Fruit fly (Drosophila melanogaster): Measurements from ENCODE around the gene LysP.

The LysP gene

DNA sequence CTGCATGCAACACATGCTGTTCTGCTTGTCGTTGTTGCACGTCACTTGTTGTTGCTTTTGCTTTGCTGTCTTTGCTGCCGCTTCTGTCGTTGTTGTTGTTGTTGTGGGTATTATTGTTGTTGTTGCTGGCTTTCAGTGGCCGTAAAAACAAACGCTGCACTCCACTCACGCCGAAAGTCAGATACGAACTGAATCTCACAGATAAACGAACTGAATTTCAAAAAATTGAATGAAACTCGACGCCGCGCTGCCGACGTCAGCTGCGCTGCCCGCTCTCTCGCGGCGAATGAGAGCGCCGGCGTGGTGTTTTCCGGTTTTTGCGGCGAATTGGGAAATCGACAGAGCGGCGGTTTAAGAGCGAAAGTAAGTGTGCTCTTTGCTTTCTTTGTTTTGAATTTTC, 41.4 kb downstream of the LysP start, which contains the start of gene bab2 (continued):
- TF ChIP-seq Taf1 (GFP tag; IDR thresholded peaks at IDR 0.05) (no peak), CG1603 (tag; optimal IDR thresholded peaks at IDR 0.05) (peak; percentile 16), abd-A (tag; optimal IDR thresholded peaks at IDR 0.05) (peak; percentile 15), CG10209 (GFP tag; optimal IDR thresholded peaks at IDR 0.05) (no peak), HLHmδ (GFP tag; optimal IDR thresholded peaks at IDR 0.05) (peak; percentile 81), lov (optimal IDR thresholded peaks at IDR 0.05) (no peak), lov (GFP tag; IDR thresholded peaks at IDR 0.05) (peak; percentile 70; the same call in 2 of the 3 replicates), Dad (GFP tag; optimal IDR thresholded peaks at IDR 0.05) (no peak), zen2 (GFP tag; IDR thresholded peaks at IDR 0.05; ENCODE audit: partially characterized antibody) (peak; percentile 29; the same call in 2 of the 3 replicates), CG14441 (GFP tag; IDR thresholded peaks at IDR 0.05) (no peak), NC2β (GFP tag; optimal IDR thresholded peaks at IDR 0.05) (peak; percentile 25), zfh1 (GFP tag; IDR thresholded peaks at IDR 0.05) (0 out of 3 replicates have a peak, but pooled peaks have one; percentile 19), CG2889 (GFP tag; IDR thresholded peaks at IDR 0.05) (no peak), rib (GFP tag; IDR thresholded peaks at IDR 0.05) (peak; percentile 40; the same call in 1 of the 2 replicates), al (GFP tag; IDR thresholded peaks at IDR 0.05) (no peak), CG6175 (GFP tag; IDR thresholded peaks at IDR 0.05) (no peak), oc (tag; optimal IDR thresholded peaks at IDR 0.05) (peak; percentile 63), BEAF-32 (GFP tag; optimal IDR thresholded peaks at IDR 0.05) (no peak), crc (GFP tag; optimal IDR thresholded peaks at IDR 0.05) (no peak), CG17385 (GFP tag; optimal IDR thresholded peaks at IDR 0.05) (peak; percentile 41), HHEX (GFP tag; optimal IDR thresholded peaks at IDR 0.05) (no peak), so (GFP tag; IDR thresholded peaks at IDR 0.05) (peak; percentile 58; the same call in 1 of the 3 replicates), hkb (optimal IDR thresholded peaks at IDR 0.05) (no peak), hkb (GFP tag; IDR thresholded peaks at IDR 0.05) (0 out of 2 replicates have a peak, but pooled peaks have one; percentile 33), CG12942 (GFP tag; optimal IDR thresholded peaks at IDR 0.05) (no peak), Blimp-1 (GFP tag; optimal IDR thresholded peaks at IDR 0.05) (peak; percentile 5), YL-1 (GFP tag; optimal IDR thresholded peaks at IDR 0.05) (no peak), Ets65A (GFP tag) (peak; percentile 26), lbe (GFP tag; optimal IDR thresholded peaks at IDR 0.05) (no peak), pb (GFP tag; optimal IDR thresholded peaks at IDR 0.05) (peak; percentile 9), Atf-2 (GFP tag; optimal IDR thresholded peaks at IDR 0.05) (no peak), ato (GFP tag; IDR thresholded peaks at IDR 0.05; ENCODE audit: partially characterized antibody) (peak; percentile 29; the same call in 1 of the 2 replicates), CoRest (tag; optimal IDR thresholded peaks at IDR 0.05) (no peak), CG7963 (GFP tag; IDR thresholded peaks at IDR 0.05; ENCODE audit: partially characterized antibody) (peak; percentile 11; the same call in 1 of the 3 replicates), Max (GFP tag; optimal IDR thresholded peaks at IDR 0.05) (no peak), Doc3 (GFP tag; IDR thresholded peaks at IDR 0.05; ENCODE audit: partially characterized antibody) (no peak), CG13287 (GFP tag; IDR thresholded peaks at IDR 0.05; ENCODE audit: partially characterized antibody) (peak; percentile 54; the same call in 1 of the 2 replicates), tin (GFP tag; optimal IDR thresholded peaks at IDR 0.05) (no peak), Deaf1 (tag; optimal IDR thresholded peaks at IDR 0.05) (peak; percentile 93), tll (GFP tag; optimal IDR thresholded peaks at IDR 0.05) (peak in 1 of 2 experiments; percentile 43), CG3163 (GFP tag; optimal IDR thresholded peaks at IDR 0.05) (peak; percentile 95), tap (tag; optimal IDR thresholded peaks at IDR 0.05) (no peak), Fer3 (tag; optimal IDR thresholded peaks at IDR 0.05) (no peak), sens (GFP tag) (no peak), lab (GFP tag; optimal IDR thresholded peaks at IDR 0.05) (peak; percentile 2), her (GFP tag; optimal IDR thresholded peaks at IDR 0.05) (peak; percentile 29), Abd-B (GFP tag; optimal IDR thresholded peaks at IDR 0.05) (no peak), pros (GFP tag; optimal IDR thresholded peaks at IDR 0.05) (peak; percentile 40), CrebB (tag; optimal IDR thresholded peaks at IDR 0.05) (peak; percentile 29), CG31441 (GFP tag; IDR thresholded peaks at IDR 0.05) (no peak; the same call in 1 of the 2 replicates)
